Fruit fly (Drosophila melanogaster) whole organism, prepupa: ENCODE measurements around the gene CAH1.

ENCODE experiments used
- CG11902 ChIP-seq: fragments of 200-800 bp; sonication (Bioruptor generic); optimal IDR thresholded peaks from 3 replicates; lab custom pipeline; 2016; ENCODE audit warnings: missing biosample characterization, missing genetic modification characterization
- OdsH ChIP-seq: fragments of 200-800 bp; sonication (Bioruptor generic); optimal IDR thresholded peaks from 3 replicates; lab custom pipeline; 2016; ENCODE audit warnings: missing biosample characterization, missing genetic modification characterization
- eg ChIP-seq: fragments of 200-800 bp; sonication (Bioruptor generic); IDR thresholded peaks from 3 replicates; pipeline ENCODE4 v1.3.6; 2022; ENCODE audit warnings: missing biosample characterization, missing genetic modification characterization

DNA sequence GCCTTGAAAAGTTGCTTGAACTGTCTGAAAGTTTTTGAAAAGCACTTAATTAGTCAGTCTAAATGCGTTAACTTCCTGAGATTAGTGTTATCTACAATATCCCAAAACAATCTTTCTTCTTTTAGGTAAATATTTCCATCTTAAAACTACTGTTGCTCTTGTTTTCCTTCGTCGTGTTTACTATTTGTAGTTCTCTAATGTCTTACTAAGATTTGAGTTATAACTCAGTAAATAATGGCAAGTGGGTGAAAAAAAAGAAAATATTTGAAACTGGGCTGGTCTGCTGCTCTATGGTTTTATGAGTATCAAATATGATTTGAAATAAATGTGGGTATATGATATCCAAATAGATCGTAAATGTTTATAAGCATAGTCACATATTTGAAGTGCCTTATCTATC lies 2.3 kb upstream of the CAH1 start:
- no peak for TF ChIP-seq CG11902 (GFP tag; lab: Kevin White, UChicago)
- TF ChIP-seq eg (GFP tag; lab: Robert Waterston, UW): no peak
- no peak for TF ChIP-seq OdsH
